Worm (Caenorhabditis elegans): Measurements from ENCODE around the gene C03A3.2.

Gene C03A3.2

ce11 chrX:11222597-11223218, 39.9 kb upstream of the C03A3.2 start, which contains the start of gene C34F6.9:
C34F6.9 (minus strand) TSS chrX:11222647.
- peak; percentile 21 for TF ChIP-seq unc-55 (GFP tag; optimal IDR thresholded peaks at IDR 0.05)
- TF ChIP-seq aly-2 (tag; optimal IDR thresholded peaks at IDR 0.05): no peak
- TF ChIP-seq crh-2 (tag; optimal IDR thresholded peaks at IDR 0.05): peak; percentile 6
- no peak for TF ChIP-seq lin-13 (GFP tag; optimal IDR thresholded peaks at IDR 0.05)

- no peak for TF ChIP-seq dmd-4 (tag; optimal IDR thresholded peaks at IDR 0.05)
- TF ChIP-seq nhr-25 (tag; optimal IDR thresholded peaks at IDR 0.05): no peak
- no peak for TF ChIP-seq Y55F3AM.14 (GFP tag; optimal IDR thresholded peaks at IDR 0.05)
- TF ChIP-seq elt-3 (tag; optimal IDR thresholded peaks at IDR 0.05): no peak
- TF ChIP-seq nhr-21 (tag; optimal IDR thresholded peaks at IDR 0.05): no peak
- no peak for TF ChIP-seq sma-3 (GFP tag; optimal IDR thresholded peaks at IDR 0.05)
- TF ChIP-seq nhr-237 (tag; optimal IDR thresholded peaks at IDR 0.05): no peak
- TF ChIP-seq mab-5 (tag; optimal IDR thresholded peaks at IDR 0.05): no peak
- no peak for TF ChIP-seq ceh-82 (tag; optimal IDR thresholded peaks at IDR 0.05)
- no peak for TF ChIP-seq nhr-6 (tag; optimal IDR thresholded peaks at IDR 0.05)
- no peak for TF ChIP-seq elt-1 (tag; optimal IDR thresholded peaks at IDR 0.05)
- TF ChIP-seq sem-4 (tag; optimal IDR thresholded peaks at IDR 0.05): no peak
- no peak for TF ChIP-seq unc-39 (tag; optimal IDR thresholded peaks at IDR 0.05)
- no peak for TF ChIP-seq ztf-4 (tag; optimal IDR thresholded peaks at IDR 0.05)
- no peak for TF ChIP-seq C34F6.9 (tag; optimal IDR thresholded peaks at IDR 0.05)
- TF ChIP-seq snpc-4 (tag; optimal IDR thresholded peaks at IDR 0.05): no peak
- TF ChIP-seq R02D3.7 (tag; optimal IDR thresholded peaks at IDR 0.05): no peak
- no peak for TF ChIP-seq nhr-11 (tag; optimal IDR thresholded peaks at IDR 0.05)
- no peak for TF ChIP-seq nhr-129 (tag; optimal IDR thresholded peaks at IDR 0.05)
Measured at ce11 chrX:11226595-11226994, 36.1 kb upstream of the C03A3.2 start, which contains the start of gene C34F6.12. C34F6.12 (minus strand) TSS chrX:11226695.

ce11 chrX:11240585-11241115, 22.0 kb upstream of the C03A3.2 start, which contains the start of gene C34F6.10:
C34F6.10 (minus strand) TSS chrX:11240635.
- TF ChIP-seq C34F6.9 (tag; optimal IDR thresholded peaks at IDR 0.05) (no peak), mab-5 (tag; optimal IDR thresholded peaks at IDR 0.05) (no peak), egl-27 (tag; optimal IDR thresholded peaks at IDR 0.05) (no peak), ceh-16 (tag; optimal IDR thresholded peaks at IDR 0.05) (no peak)

ce11 chrX:11241479-11241878, 21.2 kb upstream of the C03A3.2 start:
- TF ChIP-seq F13H6.1 (tag; optimal IDR thresholded peaks at IDR 0.05) (no peak), nhr-129 (tag; optimal IDR thresholded peaks at IDR 0.05) (peak; percentile 37), lsy-2 (tag; optimal IDR thresholded peaks at IDR 0.05) (peak in 1 of 2 experiments; percentile 25), sma-3 (GFP tag; optimal IDR thresholded peaks at IDR 0.05) (no peak), skn-1 (tag; optimal IDR thresholded peaks at IDR 0.05) (no peak), unc-55 (GFP tag; optimal IDR thresholded peaks at IDR 0.05) (peak; percentile 77), elt-3 (tag; optimal IDR thresholded peaks at IDR 0.05) (no peak), sma-9 (GFP tag; optimal IDR thresholded peaks at IDR 0.05) (no peak), sma-9 (tag; optimal IDR thresholded peaks at IDR 0.05) (no peak), nhr-12 (tag; optimal IDR thresholded peaks at IDR 0.05) (no peak), zag-1 (tag; optimal IDR thresholded peaks at IDR 0.05) (peak; percentile 65), mbf-1 (tag; optimal IDR thresholded peaks at IDR 0.05) (no peak), ama-1 (optimal IDR thresholded peaks at IDR 0.05) (no peak), lin-13 (GFP tag; optimal IDR thresholded peaks at IDR 0.05) (no peak), nhr-6 (tag; optimal IDR thresholded peaks at IDR 0.05) (no peak), sem-4 (tag; optimal IDR thresholded peaks at IDR 0.05) (no peak), mab-5 (tag; optimal IDR thresholded peaks at IDR 0.05) (no peak), C34F6.9 (tag; optimal IDR thresholded peaks at IDR 0.05) (peak; percentile 57), lin-11 (tag; optimal IDR thresholded peaks at IDR 0.05) (no peak), mdl-1 (tag; optimal IDR thresholded peaks at IDR 0.05) (no peak), peb-1 (tag; optimal IDR thresholded peaks at IDR 0.05) (no peak), alr-1 (tag; optimal IDR thresholded peaks at IDR 0.05) (no peak), nhr-25 (tag; optimal IDR thresholded peaks at IDR 0.05) (no peak), crh-2 (tag; optimal IDR thresholded peaks at IDR 0.05) (peak; percentile 53), nhr-23 (tag; optimal IDR thresholded peaks at IDR 0.05) (no peak), unc-39 (tag; optimal IDR thresholded peaks at IDR 0.05) (no peak), nhr-10 (tag; optimal IDR thresholded peaks at IDR 0.05) (no peak), fos-1 (tag; optimal IDR thresholded peaks at IDR 0.05) (no peak), nhr-237 (tag; optimal IDR thresholded peaks at IDR 0.05) (no peak), R02D3.7 (tag; optimal IDR thresholded peaks at IDR 0.05) (no peak), ztf-1 (GFP tag; conservative IDR thresholded peaks at IDR 0.05) (no peak), nhr-77 (tag; optimal IDR thresholded peaks at IDR 0.05) (no peak), aly-2 (tag; optimal IDR thresholded peaks at IDR 0.05) (no peak), blmp-1 (tag; optimal IDR thresholded peaks at IDR 0.05; ENCODE audit: insufficient read depth) (no peak), ztf-4 (tag; optimal IDR thresholded peaks at IDR 0.05) (peak; percentile 8), snpc-4 (tag; optimal IDR thresholded peaks at IDR 0.05) (no peak), dmd-4 (tag; optimal IDR thresholded peaks at IDR 0.05) (no peak), Y55F3AM.14 (GFP tag; optimal IDR thresholded peaks at IDR 0.05) (no peak)

All from whole organism, L2 larva.